Worm (Caenorhabditis elegans) whole organism, early embryonic: ENCODE measurements around the gene unc-1.

Experiments
- B0310.2 ChIP-seq: sonication (generic microtip); optimal IDR thresholded peaks from 2 replicates; lab custom pipeline; 2016; ENCODE audit warnings: mild to moderate bottlenecking, missing genetic modification characterization, missing compliant biosample characterization
- F13C5.2 ChIP-seq: sonication (generic microtip); optimal IDR thresholded peaks from 2 replicates; lab custom pipeline; 2017; ENCODE audit warnings: mild to moderate bottlenecking, missing genetic modification characterization, inconsistent platforms, missing compliant biosample characterization
- aly-1 ChIP-seq: sonication (generic microtip); optimal IDR thresholded peaks from 2 replicates; lab custom pipeline; 2016; ENCODE audit warnings: missing genetic modification characterization, missing compliant biosample characterization
- ama-1 ChIP-seq: fragments of 150-350 bp; optimal IDR thresholded peaks from 2 replicates; lab custom pipeline; 2014
- ceh-13 ChIP-seq: fragments of 200-800 bp; sonication (Bioruptor generic); optimal IDR thresholded peaks from 2 replicates; lab custom pipeline; 2018; ENCODE audit warnings: mild to moderate bottlenecking, missing genetic modification characterization, missing compliant biosample characterization
- ceh-36 ChIP-seq: sonication (generic microtip); optimal IDR thresholded peaks from 2 replicates; lab custom pipeline; 2016; ENCODE audit warnings: missing genetic modification characterization, inconsistent platforms, missing compliant biosample characterization
- ets-7 ChIP-seq: sonication (generic microtip); optimal IDR thresholded peaks from 2 replicates; lab custom pipeline; 2016; ENCODE audit warnings: missing genotype, missing genetic modification characterization, missing compliant biosample characterization
- flt-1 ChIP-seq: fragments of 200-800 bp; sonication (Bioruptor generic); IDR thresholded peaks from 2 replicates; pipeline ENCODE4 v1.3.6; 2022; ENCODE audit warnings: missing genetic modification characterization, missing compliant biosample characterization
- hmbx-1 ChIP-seq: sonication (generic microtip); optimal IDR thresholded peaks from 2 replicates; lab custom pipeline; 2016; ENCODE audit warnings: mild to moderate bottlenecking, missing genetic modification characterization, missing compliant biosample characterization
- hmg-4 ChIP-seq: fragments of 200-800 bp; sonication (Bioruptor generic); optimal IDR thresholded peaks from 2 replicates; lab custom pipeline; 2018; ENCODE audit warnings: mild to moderate bottlenecking, missing genetic modification characterization, missing compliant biosample characterization
- pes-1 ChIP-seq: fragments of 200-800 bp; sonication (Bioruptor generic); IDR thresholded peaks from 2 replicates; pipeline ENCODE4 v1.3.6; 2022; ENCODE audit warnings: missing genetic modification reagents, missing genetic modification characterization, missing compliant biosample characterization
- scrt-1 ChIP-seq: fragments of 200-800 bp; sonication (Bioruptor generic); IDR thresholded peaks from 2 replicates; pipeline ENCODE4 v1.3.6; 2022; ENCODE audit warnings: missing genetic modification characterization, missing compliant biosample characterization
- sea-1 ChIP-seq: fragments of 200-800 bp; sonication (Bioruptor generic); conservative IDR thresholded peaks from 2 replicates; pipeline ENCODE4 v1.3.6; 2022; ENCODE audit warnings: missing genetic modification characterization, missing compliant biosample characterization
- tbx-37 ChIP-seq: fragments of 200-800 bp; sonication (Bioruptor generic); conservative IDR thresholded peaks from 2 replicates; pipeline ENCODE4 v1.3.6; 2022; ENCODE audit warnings: missing genetic modification reagents, missing genetic modification characterization, missing compliant biosample characterization
- tra-4 ChIP-seq: sonication (generic microtip); optimal IDR thresholded peaks from 2 replicates; lab custom pipeline; 2017; ENCODE audit warnings: missing genetic modification characterization, missing compliant biosample characterization

Gene unc-1

ce11 chrX:1014708-1015107 lies 47.5 kb downstream of the unc-1 start:
- TF ChIP-seq ama-1 (no peak), scrt-1 (no peak)

- no peak for TF ChIP-seq ets-7 (tag; lab: Kevin White, UChicago)
- TF ChIP-seq hmg-4 (GFP tag; lab: Kevin White, UChicago), result no peak
- TF ChIP-seq aly-1 (tag; lab: Kevin White, UChicago), result no peak
- TF ChIP-seq ama-1, result no peak
- no peak for TF ChIP-seq ceh-13 (GFP tag; lab: Kevin White, UChicago)
- TF ChIP-seq hmbx-1 (tag; lab: Kevin White, UChicago), result no peak
- TF ChIP-seq tbx-37 (GFP tag; lab: Robert Waterston, UW), result no peak
- TF ChIP-seq F13C5.2 (tag; lab: Kevin White, UChicago), result no peak
- TF ChIP-seq sea-1 (GFP tag; lab: Robert Waterston, UW), result no peak
- no peak for TF ChIP-seq scrt-1
- TF ChIP-seq flt-1 (GFP tag; lab: Robert Waterston, UW), result no peak
- TF ChIP-seq pes-1 (GFP tag; lab: Robert Waterston, UW), result no peak
- TF ChIP-seq ceh-36, result no peak
- TF ChIP-seq B0310.2 (tag; lab: Kevin White, UChicago), result no peak
- no peak for TF ChIP-seq tra-4 (tag; lab: Kevin White, UChicago)
Observed at ce11 chrX:1012385-1012866, 49.8 kb downstream of the unc-1 start.

- TF ChIP-seq hmg-4 (GFP tag; lab: Kevin White, UChicago), result peak; percentile 14
- TF ChIP-seq ceh-36, result no peak
Observed at ce11 chrX:1010627-1011452, 51.4 kb downstream of the unc-1 start.

- TF ChIP-seq sea-1 (GFP tag; lab: Robert Waterston, UW) (no peak), tbx-37 (GFP tag; lab: Robert Waterston, UW) (no peak), tra-4 (tag; lab: Kevin White, UChicago) (no peak), ceh-13 (GFP tag; lab: Kevin White, UChicago) (no peak), scrt-1 (no peak)
Observed at ce11 chrX:1009512-1009911, 52.7 kb downstream of the unc-1 start.
